Worm (Caenorhabditis elegans) whole organism, L3 larva: ENCODE results near the gene apc-11.

Experiments used
- R02D3.7 ChIP-seq: fragments of 150-350 bp; optimal IDR thresholded peaks from 2 replicates; lab custom pipeline; 2014; ENCODE audit warnings: missing biosample characterization, missing genetic modification characterization
- ZK546.5 ChIP-seq: sonication (generic microtip); optimal IDR thresholded peaks from 2 replicates; lab custom pipeline; 2017; ENCODE audit warnings: missing biosample characterization, missing genetic modification characterization
- aly-2 ChIP-seq: fragments of 150-350 bp; optimal IDR thresholded peaks from 2 replicates; lab custom pipeline; 2014; ENCODE audit warnings: missing biosample characterization, missing genetic modification characterization
- ceh-28 ChIP-seq: fragments of 150-350 bp; optimal IDR thresholded peaks from 2 replicates; lab custom pipeline; 2014; ENCODE audit warnings: missing biosample characterization, missing genetic modification reagents, missing genetic modification characterization
- ceh-82 ChIP-seq: fragments of 150-350 bp; optimal IDR thresholded peaks from 2 replicates; lab custom pipeline; 2014; ENCODE audit warnings: missing biosample characterization, missing genetic modification characterization
- daf-12 ChIP-seq: fragments of 150-350 bp; optimal IDR thresholded peaks from 2 replicates; lab custom pipeline; 2014; ENCODE audit warnings: missing biosample characterization, missing genetic modification reagents, missing genetic modification characterization
- egl-27 ChIP-seq: sonication (generic microtip); optimal IDR thresholded peaks from 4 replicates; lab custom pipeline; 2017; ENCODE audit warnings: missing biosample characterization, missing genetic modification reagents, missing genetic modification characterization
- elt-1 ChIP-seq: fragments of 150-350 bp; optimal IDR thresholded peaks from 2 replicates; lab custom pipeline; 2014; ENCODE audit warnings: missing biosample characterization, missing genetic modification characterization
- elt-2 ChIP-seq: sonication (generic microtip); optimal IDR thresholded peaks from 2 replicates; lab custom pipeline; 2016; ENCODE audit warnings: missing genetic modification reagents, mild to moderate bottlenecking, missing genetic modification characterization, missing compliant biosample characterization
- elt-3 ChIP-seq, 3 experiments: fragments of 150-350 bp in 1 of 3; sonication (generic microtip) in 2 of 3; optimal IDR thresholded peaks; 2 replicates in 2 of 3; 4 replicates in 1 of 3; lab custom pipeline; 2014 to 2017; ENCODE audit warnings: missing biosample characterization in 3 of 3, missing genetic modification characterization in 3 of 3
- fkh-10 ChIP-seq: sonication (generic microtip); optimal IDR thresholded peaks from 2 replicates; lab custom pipeline; 2017; ENCODE audit warnings: missing biosample characterization, missing genetic modification reagents, missing genetic modification characterization
- fkh-2 ChIP-seq: fragments of 150-350 bp; optimal IDR thresholded peaks from 2 replicates; lab custom pipeline; 2014; ENCODE audit warnings: missing biosample characterization, missing genetic modification reagents, missing genetic modification characterization
- hmg-11 ChIP-seq: sonication (generic microtip); optimal IDR thresholded peaks from 2 replicates; lab custom pipeline; 2016; ENCODE audit warnings: missing genetic modification characterization, missing compliant biosample characterization
- lin-15B ChIP-seq: fragments of 150-350 bp; optimal IDR thresholded peaks from 2 replicates; lab custom pipeline; 2014; ENCODE audit warnings: missing biosample characterization, missing genetic modification characterization
- lin-39 ChIP-seq: fragments of 150-350 bp; optimal IDR thresholded peaks from 2 replicates; lab custom pipeline; 2018; ENCODE audit warnings: missing biosample characterization, missing genetic modification reagents, missing genetic modification characterization
- mml-1 ChIP-seq: fragments of 150-350 bp; sonication (generic microtip); optimal IDR thresholded peaks from 3 replicates; lab custom pipeline; 2014; ENCODE audit warnings: missing biosample characterization, missing genetic modification characterization
- nfya-1 ChIP-seq: sonication (generic microtip); optimal IDR thresholded peaks from 2 replicates; lab custom pipeline; 2017; ENCODE audit warnings: missing genetic modification characterization, mild to moderate bottlenecking, missing compliant biosample characterization, antibody characterized with exemption, moderate library complexity; ENCODE audit not compliant: insufficient read depth
- nhr-11 ChIP-seq: fragments of 150-350 bp; optimal IDR thresholded peaks from 2 replicates; lab custom pipeline; 2014; ENCODE audit warnings: missing biosample characterization, missing genetic modification characterization
- nhr-12 ChIP-seq: fragments of 150-350 bp; optimal IDR thresholded peaks from 2 replicates; lab custom pipeline; 2014; ENCODE audit warnings: missing biosample characterization, missing genetic modification characterization
- nhr-23 ChIP-seq: fragments of 150-350 bp; optimal IDR thresholded peaks from 2 replicates; lab custom pipeline; 2014; ENCODE audit warnings: missing biosample characterization, missing genetic modification reagents, missing genetic modification characterization
- nhr-25 ChIP-seq: sonication (generic microtip); optimal IDR thresholded peaks from 2 replicates; lab custom pipeline; 2017; ENCODE audit warnings: missing biosample characterization, missing genetic modification characterization
- nhr-28 ChIP-seq: fragments of 150-350 bp; optimal IDR thresholded peaks from 2 replicates; lab custom pipeline; 2014; ENCODE audit warnings: missing biosample characterization, missing genetic modification characterization
- nhr-43 ChIP-seq: sonication (generic microtip); optimal IDR thresholded peaks from 2 replicates; lab custom pipeline; 2016; ENCODE audit warnings: mild to moderate bottlenecking, missing genetic modification characterization, missing compliant biosample characterization; ENCODE audit not compliant: poor library complexity, severe bottlenecking
- nhr-67 ChIP-seq: fragments of 150-350 bp; optimal IDR thresholded peaks from 2 replicates; lab custom pipeline; 2014; ENCODE audit warnings: missing biosample characterization, missing genetic modification characterization
- nhr-76 ChIP-seq: fragments of 150-350 bp; sonication (generic microtip); optimal IDR thresholded peaks from 5 replicates; lab custom pipeline; 2014; ENCODE audit warnings: missing biosample characterization, missing genetic modification characterization
- nhr-77 ChIP-seq: fragments of 150-350 bp; optimal IDR thresholded peaks from 2 replicates; lab custom pipeline; 2014; ENCODE audit warnings: missing biosample characterization, missing genetic modification characterization
- pha-4 ChIP-seq: fragments of 150-350 bp; optimal IDR thresholded peaks from 2 replicates; lab custom pipeline; 2014; ENCODE audit warnings: missing biosample characterization, missing genetic modification reagents, missing genetic modification characterization
- pqm-1 ChIP-seq: fragments of 150-350 bp; optimal IDR thresholded peaks from 2 replicates; lab custom pipeline; 2017; ENCODE audit warnings: missing biosample characterization, missing genetic modification characterization, inconsistent platforms
- sea-2 ChIP-seq: fragments of 150-350 bp; sonication (generic microtip); optimal IDR thresholded peaks from 4 replicates; lab custom pipeline; 2014; ENCODE audit warnings: missing biosample characterization, missing genetic modification reagents, missing genetic modification characterization
- snpc-4 ChIP-seq: fragments of 150-350 bp; optimal IDR thresholded peaks from 2 replicates; lab custom pipeline; 2014; ENCODE audit warnings: missing biosample characterization, missing genetic modification characterization
- tbx-2 ChIP-seq: sonication (generic microtip); optimal IDR thresholded peaks from 2 replicates; lab custom pipeline; 2016; ENCODE audit warnings: mild to moderate bottlenecking, missing genetic modification characterization, missing compliant biosample characterization
- unc-39 ChIP-seq: sonication (generic microtip); optimal IDR thresholded peaks from 4 replicates; lab custom pipeline; 2017; ENCODE audit warnings: missing biosample characterization, missing genetic modification characterization
- zag-1 ChIP-seq: fragments of 150-350 bp; optimal IDR thresholded peaks from 2 replicates; lab custom pipeline; 2014; ENCODE audit warnings: missing biosample characterization, missing genetic modification characterization
- ztf-11 ChIP-seq: fragments of 150-350 bp; optimal IDR thresholded peaks from 2 replicates; lab custom pipeline; 2014; ENCODE audit warnings: missing biosample characterization, missing genetic modification characterization

The apc-11 gene

ce11 chrIII:4594324-4594723, at the start of gene apc-11:
TSS of gene apc-11 (minus strand) at chrIII:4594424.
- TF ChIP-seq nhr-67 (tag; lab: Kevin White, UChicago): no peak
- no peak for TF ChIP-seq elt-3 (tag; optimal IDR thresholded peaks at IDR 0.05; lab: Kevin White, UChicago)
- no peak for TF ChIP-seq nhr-25 (tag; lab: Kevin White, UChicago)
- no peak for TF ChIP-seq elt-1 (tag; lab: Kevin White, UChicago)
- no peak for TF ChIP-seq nhr-28 (tag; lab: Kevin White, UChicago)
- no peak for TF ChIP-seq unc-39 (tag; lab: Kevin White, UChicago)
- no peak for TF ChIP-seq pha-4 (tag; lab: Kevin White, UChicago)
- TF ChIP-seq snpc-4 (tag; lab: Kevin White, UChicago): no peak
- TF ChIP-seq egl-27: no peak
- TF ChIP-seq nhr-76: no peak
- no peak for TF ChIP-seq ZK546.5 (tag; lab: Kevin White, UChicago)
- TF ChIP-seq nhr-11 (tag; lab: Kevin White, UChicago): no peak
- no peak for TF ChIP-seq elt-2 (tag; lab: Kevin White, UChicago)
- TF ChIP-seq hmg-11 (tag; lab: Kevin White, UChicago): no peak
- TF ChIP-seq nhr-12 (tag; lab: Kevin White, UChicago): no peak

ce11 chrIII:4643262-4643661, 49.0 kb upstream of the apc-11 start, which contains the start of gene pfas-1:
TSS of gene pfas-1 (minus strand) at chrIII:4643310.
- TF ChIP-seq lin-39 (no peak), pqm-1 (tag; lab: Kevin White, UChicago) (peak; percentile 57), ceh-82 (tag; lab: Kevin White, UChicago) (no peak), elt-2 (tag; lab: Kevin White, UChicago) (peak; percentile 79), ceh-28 (tag; lab: Kevin White, UChicago) (no peak)
- TF ChIP-seq, all 47 proteins: peak for 2

ce11 chrIII:4634947-4635346, 40.7 kb upstream of the apc-11 start, which contains the start of gene clec-153:
TSS of gene clec-153 (plus strand) at chrIII:4635247.
- no peak for TF ChIP-seq ceh-28 (tag; lab: Kevin White, UChicago)
- TF ChIP-seq sea-2 (GFP tag; lab: Kevin White, UChicago): no peak
- TF ChIP-seq elt-3 (tag; optimal IDR thresholded peaks at IDR 0.05; lab: Kevin White, UChicago): no peak
- no peak for TF ChIP-seq nhr-77
- no peak for TF ChIP-seq nfya-1
- no peak for TF ChIP-seq snpc-4 (tag; lab: Kevin White, UChicago)
- TF ChIP-seq fkh-2 (tag; lab: Kevin White, UChicago): no peak
- no peak for TF ChIP-seq ztf-11
- no peak for TF ChIP-seq nhr-23 (tag; lab: Kevin White, UChicago)
- no peak for TF ChIP-seq pha-4 (tag; lab: Kevin White, UChicago)
- TF ChIP-seq egl-27: no peak

ce11 chrIII:4628165-4628564, 33.9 kb upstream of the apc-11 start, which contains the start of gene clec-151:
TSS of gene clec-151 (plus strand) at chrIII:4628465.
- no peak for TF ChIP-seq R02D3.7 (tag; lab: Kevin White, UChicago)
- TF ChIP-seq nhr-43 (tag; lab: Kevin White, UChicago): no peak
- no peak for TF ChIP-seq zag-1 (tag; lab: Kevin White, UChicago)
- no peak for TF ChIP-seq mml-1 (tag; lab: Kevin White, UChicago)
- TF ChIP-seq fkh-2 (tag; lab: Kevin White, UChicago): no peak
- TF ChIP-seq unc-39 (tag; lab: Kevin White, UChicago): no peak
- TF ChIP-seq lin-15B (tag; lab: Kevin White, UChicago): no peak
- no peak for TF ChIP-seq aly-2 (tag; lab: Kevin White, UChicago)
- TF ChIP-seq, all 47 proteins: peak for 0

- no peak for TF ChIP-seq fkh-2 (tag; lab: Kevin White, UChicago)
- no peak for TF ChIP-seq egl-27
- TF ChIP-seq tbx-2 (tag; lab: Kevin White, UChicago): no peak
- no peak for TF ChIP-seq daf-12 (tag; lab: Kevin White, UChicago)
- no peak for TF ChIP-seq nhr-12 (tag; lab: Kevin White, UChicago)
- no peak for TF ChIP-seq elt-3 (tag; optimal IDR thresholded peaks at IDR 0.05; lab: Kevin White, UChicago)
- no peak for TF ChIP-seq nhr-11 (tag; lab: Kevin White, UChicago)
- peak; percentile 93 for TF ChIP-seq fkh-10 (GFP tag; lab: Kevin White, UChicago)
- TF ChIP-seq, all 47 proteins: peak for 1
Observed at ce11 chrIII:4626148-4626922, 32.1 kb upstream of the apc-11 start.
